Worm (Caenorhabditis elegans) whole organism, L1 larva: ENCODE measurements around the gene C32D5.8.

ENCODE experiments used
- aha-1 ChIP-seq: fragments of 150-350 bp; optimal IDR thresholded peaks from 2 replicates; lab custom pipeline; 2014; ENCODE audit warnings: missing biosample characterization, missing genetic modification characterization
- alr-1 ChIP-seq: fragments of 200-800 bp; sonication (Bioruptor generic); optimal IDR thresholded peaks from 2 replicates; lab custom pipeline; 2018; ENCODE audit warnings: borderline replicate concordance, mild to moderate bottlenecking, missing genetic modification characterization, missing compliant biosample characterization
- aly-2 ChIP-seq: fragments of 150-350 bp; optimal IDR thresholded peaks from 2 replicates; lab custom pipeline; 2014; ENCODE audit warnings: missing biosample characterization, missing genetic modification characterization
- ceh-63 ChIP-seq: fragments of 200-800 bp; sonication (Bioruptor generic); optimal IDR thresholded peaks from 2 replicates; lab custom pipeline; 2018; ENCODE audit warnings: mild to moderate bottlenecking, missing genetic modification characterization, missing compliant biosample characterization
- ceh-90 ChIP-seq: sonication (generic microtip); optimal IDR thresholded peaks from 2 replicates; lab custom pipeline; 2016; ENCODE audit warnings: missing genetic modification characterization, missing compliant biosample characterization
- ces-1 ChIP-seq: fragments of 150-350 bp; optimal IDR thresholded peaks from 2 replicates; lab custom pipeline; 2014; ENCODE audit warnings: missing biosample characterization, missing genetic modification reagents, missing genetic modification characterization
- dpl-1 ChIP-seq, 3 experiments: fragments of 150-350 bp in 2 of 3; sonication (generic microtip) in 1 of 3; optimal IDR thresholded peaks; 2 replicates each; lab custom pipeline; 2014 to 2017; ENCODE audit warnings: missing biosample characterization in 3 of 3, missing genetic modification characterization in 3 of 3, missing genetic modification reagents in 3 of 3
- dsc-1 ChIP-seq: sonication (generic microtip); optimal IDR thresholded peaks from 2 replicates; lab custom pipeline; 2016; ENCODE audit warnings: mild to moderate bottlenecking, missing genetic modification characterization, missing compliant biosample characterization
- egl-13 ChIP-seq: sonication (generic microtip); optimal IDR thresholded peaks from 2 replicates; lab custom pipeline; 2016; ENCODE audit warnings: missing genotype, missing genetic modification reagents, missing genetic modification characterization, missing compliant biosample characterization
- egl-27 ChIP-seq, 2 experiments: fragments of 150-350 bp in 1 of 2; sonication (generic microtip); optimal IDR thresholded peaks; 3 replicates each; lab custom pipeline; 2017 to 2018; ENCODE audit warnings: missing biosample characterization in 2 of 2, missing genetic modification characterization in 2 of 2, missing genetic modification reagents in 2 of 2
- elt-3 ChIP-seq, 6 experiments: fragments of 150-350 bp in 1 of 6; sonication (generic microtip); optimal IDR thresholded peaks; 2 replicates each; lab custom pipeline; 2017 to 2018; ENCODE audit warnings: missing biosample characterization in 6 of 6, missing genetic modification characterization in 6 of 6, inconsistent platforms in 1 of 6
- ets-5 ChIP-seq: fragments of 200-800 bp; sonication (Bioruptor generic); IDR thresholded peaks from 2 replicates; pipeline ENCODE4 v1.3.6; 2022; ENCODE audit warnings: missing genetic modification characterization, missing compliant biosample characterization
- fkh-8 ChIP-seq: sonication (generic microtip); optimal IDR thresholded peaks from 2 replicates; lab custom pipeline; 2016; ENCODE audit warnings: mild to moderate bottlenecking, missing genetic modification characterization, missing compliant biosample characterization
- fos-1 ChIP-seq: fragments of 150-350 bp; optimal IDR thresholded peaks from 2 replicates; lab custom pipeline; 2014; ENCODE audit warnings: missing biosample characterization, missing genetic modification characterization
- grh-1 ChIP-seq: fragments of 200-800 bp; sonication (Bioruptor generic); IDR thresholded peaks from 2 replicates; pipeline ENCODE4 v1.3.6; 2022; ENCODE audit warnings: missing genetic modification reagents, missing genetic modification characterization, missing compliant biosample characterization
- hlh-4 ChIP-seq: sonication (generic microtip); optimal IDR thresholded peaks from 2 replicates; lab custom pipeline; 2016; ENCODE audit warnings: mild to moderate bottlenecking, missing genetic modification characterization, missing compliant biosample characterization
- irx-1 ChIP-seq: sonication (generic microtip); optimal IDR thresholded peaks from 2 replicates; lab custom pipeline; 2016; ENCODE audit warnings: missing genetic modification characterization, missing compliant biosample characterization
- isw-1 ChIP-seq: fragments of 200-800 bp; sonication (Bioruptor generic); IDR thresholded peaks from 2 replicates; pipeline ENCODE4 v1.3.6; 2022; ENCODE audit warnings: missing genetic modification characterization, missing compliant biosample characterization
- jun-1 ChIP-seq: fragments of 150-350 bp; optimal IDR thresholded peaks from 2 replicates; lab custom pipeline; 2014; ENCODE audit warnings: missing biosample characterization, missing genetic modification reagents, missing genetic modification characterization
- lin-15B ChIP-seq: fragments of 150-350 bp; sonication (generic microtip); optimal IDR thresholded peaks from 3 replicates; lab custom pipeline; 2014; ENCODE audit warnings: missing biosample characterization, missing genetic modification characterization
- lin-35 ChIP-seq, 2 experiments: fragments of 150-350 bp; optimal IDR thresholded peaks; 2 replicates each; lab custom pipeline; 2014; ENCODE audit warnings: missing biosample characterization in 2 of 2, missing genetic modification characterization in 2 of 2, missing genetic modification reagents in 2 of 2
- lin-39 ChIP-seq: fragments of 150-350 bp; optimal IDR thresholded peaks from 2 replicates; lab custom pipeline; 2014; ENCODE audit warnings: missing biosample characterization, missing genetic modification reagents, missing genetic modification characterization
- mab-9 ChIP-seq: fragments of 200-800 bp; sonication (Bioruptor generic); IDR thresholded peaks from 2 replicates; pipeline ENCODE4 v1.3.6; 2022; ENCODE audit warnings: missing genetic modification reagents, missing genetic modification characterization, missing compliant biosample characterization
- mdl-1 ChIP-seq, 2 experiments: fragments of 150-350 bp; optimal IDR thresholded peaks; 2 replicates each; lab custom pipeline; 2014 to 2017; ENCODE audit warnings: missing biosample characterization in 2 of 2, missing genetic modification characterization in 2 of 2, inconsistent platforms in 1 of 2
- nhr-11 ChIP-seq: fragments of 150-350 bp; optimal IDR thresholded peaks from 2 replicates; lab custom pipeline; 2014; ENCODE audit warnings: missing biosample characterization, missing genetic modification characterization
- nhr-12 ChIP-seq: sonication (generic microtip); optimal IDR thresholded peaks from 2 replicates; lab custom pipeline; 2017; ENCODE audit warnings: missing biosample characterization, missing genetic modification characterization
- nhr-19 ChIP-seq: fragments of 200-800 bp; sonication (Bioruptor generic); conservative IDR thresholded peaks from 2 replicates; pipeline ENCODE4 v1.3.6; 2022; ENCODE audit warnings: missing genetic modification characterization, missing compliant biosample characterization
- nhr-20 ChIP-seq: sonication (generic microtip); optimal IDR thresholded peaks from 2 replicates; lab custom pipeline; 2016; ENCODE audit warnings: mild to moderate bottlenecking, missing genetic modification characterization, missing compliant biosample characterization
- nhr-237 ChIP-seq: fragments of 150-350 bp; optimal IDR thresholded peaks from 2 replicates; lab custom pipeline; 2014; ENCODE audit warnings: missing biosample characterization, missing genetic modification characterization
- nhr-71 ChIP-seq: sonication (generic microtip); optimal IDR thresholded peaks from 2 replicates; lab custom pipeline; 2016; ENCODE audit warnings: mild to moderate bottlenecking, missing genetic modification characterization, moderate library complexity, missing compliant biosample characterization
- nhr-76 ChIP-seq: sonication (generic microtip); optimal IDR thresholded peaks from 2 replicates; lab custom pipeline; 2017; ENCODE audit warnings: missing biosample characterization, missing genetic modification characterization
- nhr-77 ChIP-seq: fragments of 150-350 bp; optimal IDR thresholded peaks from 2 replicates; lab custom pipeline; 2014; ENCODE audit warnings: missing biosample characterization, missing genetic modification characterization
- nhr-84 ChIP-seq: sonication (generic microtip); optimal IDR thresholded peaks from 2 replicates; lab custom pipeline; 2017; ENCODE audit warnings: missing biosample characterization, missing genetic modification characterization
- nhr-85 ChIP-seq: sonication (generic microtip); peaks from one replicate; lab custom pipeline; 2016; ENCODE audit warnings: missing genetic modification characterization, inconsistent platforms, missing compliant biosample characterization
- nhr-90 ChIP-seq: sonication (generic microtip); optimal IDR thresholded peaks from 2 replicates; lab custom pipeline; 2016; ENCODE audit warnings: mild to moderate bottlenecking, missing genetic modification characterization, missing compliant biosample characterization; ENCODE audit not compliant: poor library complexity
- pag-3 ChIP-seq: sonication (generic microtip); optimal IDR thresholded peaks from 2 replicates; lab custom pipeline; 2017; ENCODE audit warnings: missing genetic modification characterization, mild to moderate bottlenecking, missing compliant biosample characterization, antibody characterized with exemption, borderline replicate concordance; ENCODE audit not compliant: insufficient read depth
- pax-3 ChIP-seq: fragments of 200-800 bp; sonication (Bioruptor generic); optimal IDR thresholded peaks from 2 replicates; lab custom pipeline; 2018; ENCODE audit warnings: mild to moderate bottlenecking, missing genetic modification characterization, moderate library complexity, missing compliant biosample characterization
- snu-23 ChIP-seq: sonication (generic microtip); optimal IDR thresholded peaks from 2 replicates; lab custom pipeline; 2016; ENCODE audit warnings: missing genetic modification characterization, missing compliant biosample characterization
- sox-4 ChIP-seq: sonication (generic microtip); optimal IDR thresholded peaks from 2 replicates; lab custom pipeline; 2016; ENCODE audit warnings: missing genetic modification characterization, missing compliant biosample characterization
- tbx-2 ChIP-seq: sonication (generic microtip); optimal IDR thresholded peaks from 2 replicates; lab custom pipeline; 2016; ENCODE audit warnings: missing genetic modification characterization, missing compliant biosample characterization
- tlp-1 ChIP-seq: fragments of 150-350 bp; optimal IDR thresholded peaks from 2 replicates; lab custom pipeline; 2014; ENCODE audit warnings: missing biosample characterization, missing genetic modification characterization
- unc-30 ChIP-seq: sonication (generic microtip); optimal IDR thresholded peaks from 2 replicates; lab custom pipeline; 2017; ENCODE audit warnings: missing biosample characterization, missing genetic modification characterization
- unc-62 ChIP-seq: fragments of 150-350 bp; optimal IDR thresholded peaks from 2 replicates; lab custom pipeline; 2014; ENCODE audit warnings: missing biosample characterization, missing genetic modification reagents, missing genetic modification characterization
- xbp-1 ChIP-seq: sonication (generic microtip); optimal IDR thresholded peaks from 2 replicates; lab custom pipeline; 2016; ENCODE audit warnings: missing genetic modification characterization, missing compliant biosample characterization
- zip-4 ChIP-seq: fragments of 200-800 bp; sonication (Bioruptor generic); optimal IDR thresholded peaks from 2 replicates; lab custom pipeline; 2018; ENCODE audit warnings: mild to moderate bottlenecking, missing genetic modification characterization, moderate library complexity, missing compliant biosample characterization
- ztf-4 ChIP-seq: fragments of 150-350 bp; optimal IDR thresholded peaks from 2 replicates; lab custom pipeline; 2014; ENCODE audit warnings: missing biosample characterization, missing genetic modification characterization

Gene C32D5.8

ce11 chrII:6358232-6358631 lies 12.5 kb upstream of the C32D5.8 start:
- TF ChIP-seq unc-30 (tag; lab: Kevin White, UChicago) (no peak), nhr-11 (tag; lab: Kevin White, UChicago) (no peak), nhr-12 (tag; lab: Kevin White, UChicago) (no peak), fos-1 (tag; lab: Kevin White, UChicago) (no peak), dpl-1 (GFP tag; optimal IDR thresholded peaks at IDR 0.05; lab: Kevin White, UChicago) (no peak), aly-2 (tag; lab: Kevin White, UChicago) (no peak), ceh-63 (GFP tag; lab: Kevin White, UChicago) (no peak), zip-4 (no peak), unc-62 (GFP tag; lab: Kevin White, UChicago) (no peak), nhr-20 (tag; lab: Kevin White, UChicago) (no peak), dsc-1 (tag; lab: Kevin White, UChicago) (no peak), pax-3 (tag; lab: Kevin White, UChicago) (no peak), isw-1 (GFP tag; lab: Robert Waterston, UW) (no peak), mdl-1 (tag; optimal IDR thresholded peaks at IDR 0.05; lab: Kevin White, UChicago) (no peak), fkh-8 (no peak), nhr-84 (tag; lab: Kevin White, UChicago) (no peak)

ce11 chrII:6355396-6356346 lies 9.9 kb upstream of the C32D5.8 start, which contains the start of gene C32D5.11:
Gene C32D5.11, minus strand, starts transcription at chrII:6355446.
- TF ChIP-seq fkh-8 (peak; percentile 91), ztf-4 (tag; lab: Kevin White, UChicago) (peak; percentile 63), ces-1 (GFP tag; lab: Kevin White, UChicago) (no peak), nhr-237 (no peak), lin-35 (GFP tag; optimal IDR thresholded peaks at IDR 0.05; lab: Kevin White, UChicago) (peak; percentile 80 to 86), snu-23 (GFP tag; lab: Kevin White, UChicago) (peak; percentile 88), lin-15B (tag; lab: Kevin White, UChicago) (peak; percentile 57), nhr-77 (tag; lab: Kevin White, UChicago) (peak; percentile 72), elt-3 (tag; optimal IDR thresholded peaks at IDR 0.05; lab: Kevin White, UChicago) (peak in 2 of 6 experiments; percentile 17 to 45), nhr-71 (peak; percentile 89), irx-1 (tag; lab: Kevin White, UChicago) (peak; percentile 63), nhr-85 (tag; lab: Kevin White, UChicago) (peak; percentile 82), sox-4 (tag; lab: Kevin White, UChicago) (no peak), tbx-2 (tag; lab: Kevin White, UChicago) (peak; percentile 73), tlp-1 (tag; lab: Kevin White, UChicago) (no peak), aly-2 (tag; lab: Kevin White, UChicago) (no peak), nhr-11 (tag; lab: Kevin White, UChicago) (no peak), zip-4 (no peak), unc-30 (tag; lab: Kevin White, UChicago) (no peak), lin-39 (tag; lab: Kevin White, UChicago) (peak; percentile 12), fos-1 (tag; lab: Kevin White, UChicago) (peak; percentile 35), mdl-1 (tag; optimal IDR thresholded peaks at IDR 0.05; lab: Kevin White, UChicago) (peak in 1 of 2 experiments; percentile 61), ceh-90 (no peak), egl-13 (tag; lab: Kevin White, UChicago) (peak; percentile 21), ceh-63 (GFP tag; lab: Kevin White, UChicago) (no peak), alr-1 (no peak), aha-1 (tag; lab: Kevin White, UChicago) (no peak), mab-9 (GFP tag; lab: Robert Waterston, UW) (no peak), isw-1 (GFP tag; lab: Robert Waterston, UW) (peak; percentile 63), egl-27 (tag; optimal IDR thresholded peaks at IDR 0.05; lab: Kevin White, UChicago) (no peak), xbp-1 (tag; lab: Kevin White, UChicago) (peak; percentile 79), dsc-1 (tag; lab: Kevin White, UChicago) (peak; percentile 68), nhr-76 (tag; lab: Kevin White, UChicago) (no peak), nhr-19 (GFP tag; lab: Robert Waterston, UW) (peak; percentile 72), jun-1 (tag; lab: Kevin White, UChicago) (peak; percentile 48), pax-3 (tag; lab: Kevin White, UChicago) (peak; percentile 17), pag-3 (peak; percentile 1), hlh-4 (tag; lab: Kevin White, UChicago) (no peak), nhr-90 (tag; lab: Kevin White, UChicago) (peak; percentile 47), grh-1 (GFP tag; lab: Robert Waterston, UW) (peak; percentile 32; the same call in 1 of the 2 replicates), ets-5 (GFP tag; lab: Robert Waterston, UW) (no peak)
